Fruit fly (Drosophila melanogaster): ENCODE results near the gene ogre.

ogre gene

dm6 chrX:7000444-7001134 lies 9.5 kb upstream of the ogre start (continued):
- TF ChIP-seq shn (GFP tag; optimal IDR thresholded peaks at IDR 0.05), result peak; percentile 37
- no peak for TF ChIP-seq HmgD (GFP tag; optimal IDR thresholded peaks at IDR 0.05)
- TF ChIP-seq klu (GFP tag; IDR thresholded peaks at IDR 0.05), result no peak
- no peak for TF ChIP-seq CG30020 (tag; optimal IDR thresholded peaks at IDR 0.05)
- peak; percentile 43 for TF ChIP-seq CG12659 (GFP tag; optimal IDR thresholded peaks at IDR 0.05)
- peak; percentile 48 for TF ChIP-seq CG14710 (tag; optimal IDR thresholded peaks at IDR 0.05)
- no peak for TF ChIP-seq Hr51 (GFP tag; optimal IDR thresholded peaks at IDR 0.05)
- peak; percentile 28 for TF ChIP-seq lilli (GFP tag; optimal IDR thresholded peaks at IDR 0.05)
- peak; percentile 57; the same call in 2 of the 3 replicates for TF ChIP-seq CG11695 (GFP tag; IDR thresholded peaks at IDR 0.05)
- TF ChIP-seq dan (GFP tag; IDR thresholded peaks at IDR 0.05), result no peak
- TF ChIP-seq slp2 (GFP tag; optimal IDR thresholded peaks at IDR 0.05), result no peak
- TF ChIP-seq Pdp1 (GFP tag; optimal IDR thresholded peaks at IDR 0.05), result no peak
- TF ChIP-seq PHDP (tag; optimal IDR thresholded peaks at IDR 0.05), result no peak
- no peak for TF ChIP-seq Jarid2 (GFP tag; optimal IDR thresholded peaks at IDR 0.05)
- TF ChIP-seq fd3F (GFP tag; optimal IDR thresholded peaks at IDR 0.05), result no peak
- TF ChIP-seq odd (GFP tag; optimal IDR thresholded peaks at IDR 0.05), result peak; percentile 3
- TF ChIP-seq cad (GFP tag; optimal IDR thresholded peaks at IDR 0.05), result no peak
- TF ChIP-seq tll (GFP tag; optimal IDR thresholded peaks at IDR 0.05), result no peak
- no peak for TF ChIP-seq CG11723 (GFP tag; optimal IDR thresholded peaks at IDR 0.05)
- no peak for TF ChIP-seq CG14014 (GFP tag; IDR thresholded peaks at IDR 0.05)
- TF ChIP-seq cg (GFP tag; optimal IDR thresholded peaks at IDR 0.05), result peak; percentile 15
- peak; percentile 43 for TF ChIP-seq NC2β (GFP tag; optimal IDR thresholded peaks at IDR 0.05)
- TF ChIP-seq CG2712 (tag; optimal IDR thresholded peaks at IDR 0.05), result no peak
- no peak for TF ChIP-seq tap (tag; optimal IDR thresholded peaks at IDR 0.05)
- no peak for TF ChIP-seq Camta (GFP tag; optimal IDR thresholded peaks at IDR 0.05)
- no peak for TF ChIP-seq CG4404 (GFP tag; IDR thresholded peaks at IDR 0.05)
- TF ChIP-seq tx (GFP tag; optimal IDR thresholded peaks at IDR 0.05), result no peak
- TF ChIP-seq Gug (GFP tag; IDR thresholded peaks at IDR 0.05), result 0 out of 4 replicates have a peak, but pooled peaks have one; percentile 2
- peak; percentile 56 for TF ChIP-seq CG9437 (GFP tag; optimal IDR thresholded peaks at IDR 0.05)
- 0 out of 2 replicates have a peak, but pooled peaks have one; percentile 51 for TF ChIP-seq Ptx1 (GFP tag; IDR thresholded peaks at IDR 0.05)
- TF ChIP-seq crc (GFP tag; optimal IDR thresholded peaks at IDR 0.05), result no peak
- peak; percentile 54 for TF ChIP-seq ind (GFP tag; optimal IDR thresholded peaks at IDR 0.05)
- TF ChIP-seq lola (GFP tag; optimal IDR thresholded peaks at IDR 0.05), result peak in 1 of 3 experiments; percentile 36
- no peak for TF ChIP-seq hkb (optimal IDR thresholded peaks at IDR 0.05)
- no peak for TF ChIP-seq hkb (GFP tag; IDR thresholded peaks at IDR 0.05)
- TF ChIP-seq jing (GFP tag; optimal IDR thresholded peaks at IDR 0.05), result no peak
- TF ChIP-seq CG12155 (GFP tag; optimal IDR thresholded peaks at IDR 0.05), result peak; percentile 43
- TF ChIP-seq nau (GFP tag; optimal IDR thresholded peaks at IDR 0.05), result no peak
- TF ChIP-seq cwo (GFP tag; optimal IDR thresholded peaks at IDR 0.05), result no peak
- peak; percentile 89 for TF ChIP-seq CG15479 (GFP tag; optimal IDR thresholded peaks at IDR 0.05)
- no peak for TF ChIP-seq CG7839 (tag; optimal IDR thresholded peaks at IDR 0.05)
- no peak for TF ChIP-seq ATbp (GFP tag; optimal IDR thresholded peaks at IDR 0.05)
- no peak for TF ChIP-seq prd (optimal IDR thresholded peaks at IDR 0.05)
- TF ChIP-seq prd (GFP tag; IDR thresholded peaks at IDR 0.05), result no peak
- TF ChIP-seq CHES-1-like (GFP tag; optimal IDR thresholded peaks at IDR 0.05), result no peak
- TF ChIP-seq Usf (GFP tag; optimal IDR thresholded peaks at IDR 0.05), result no peak
- peak; percentile 45 for TF ChIP-seq CG12769 (tag; optimal IDR thresholded peaks at IDR 0.05)
- TF ChIP-seq Mad (GFP tag; optimal IDR thresholded peaks at IDR 0.05), result no peak
- no peak for TF ChIP-seq her (GFP tag; optimal IDR thresholded peaks at IDR 0.05)
- no peak for TF ChIP-seq peb (GFP tag; IDR thresholded peaks at IDR 0.05)

Measured in whole organism, embryonic.